Fruit fly (Drosophila melanogaster): ENCODE measurements around the gene bves.
A peak's percentile ranks its signal among the peaks of the same experiment; 100 is the strongest.

The bves gene

dm6 chrX:21106269-21106668, 52.5 kb downstream of the bves start, which contains the start of gene CG1503:
Gene CG1503, minus strand, starts transcription at chrX:21106369.
- no peak for TF ChIP-seq achi (GFP tag; optimal IDR thresholded peaks at IDR 0.05)
- TF ChIP-seq CG3919 (GFP tag; optimal IDR thresholded peaks at IDR 0.05) = no peak
- no peak for TF ChIP-seq CG15336 (GFP tag; IDR thresholded peaks at IDR 0.05)
- TF ChIP-seq Hr38 (GFP tag; optimal IDR thresholded peaks at IDR 0.05) = no peak
- no peak for TF ChIP-seq Ets96B (tag; optimal IDR thresholded peaks at IDR 0.05)
- no peak for TF ChIP-seq CG34406 (GFP tag; optimal IDR thresholded peaks at IDR 0.05)
- TF ChIP-seq CG4318 (GFP tag; optimal IDR thresholded peaks at IDR 0.05) = no peak
- no peak for TF ChIP-seq CG10631 (GFP tag; optimal IDR thresholded peaks at IDR 0.05)
- no peak for TF ChIP-seq salr (GFP tag; optimal IDR thresholded peaks at IDR 0.05)
- TF ChIP-seq Eip78C (GFP tag) = no peak
- TF ChIP-seq eg (GFP tag; IDR thresholded peaks at IDR 0.05) = no peak
- no peak for TF ChIP-seq CG8319 (GFP tag; optimal IDR thresholded peaks at IDR 0.05)
- TF ChIP-seq CG6854 (GFP tag; optimal IDR thresholded peaks at IDR 0.05) = no peak
- no peak for TF ChIP-seq cyc (GFP tag; optimal IDR thresholded peaks at IDR 0.05)
- no peak for TF ChIP-seq pdm3 (GFP tag; optimal IDR thresholded peaks at IDR 0.05)
- no peak for TF ChIP-seq svp (GFP tag)
- no peak for TF ChIP-seq Hr4 (GFP tag; optimal IDR thresholded peaks at IDR 0.05)

- TF ChIP-seq ss (GFP tag; optimal IDR thresholded peaks at IDR 0.05) = no peak
- TF ChIP-seq OdsH (GFP tag; optimal IDR thresholded peaks at IDR 0.05) = no peak
- no peak for TF ChIP-seq Ets21C (GFP tag; optimal IDR thresholded peaks at IDR 0.05)
- peak; percentile 11 for TF ChIP-seq lz (GFP tag; optimal IDR thresholded peaks at IDR 0.05)
- peak; percentile 92 for TF ChIP-seq Sox14 (GFP tag; optimal IDR thresholded peaks at IDR 0.05)
- TF ChIP-seq CG11902 (GFP tag; optimal IDR thresholded peaks at IDR 0.05) = peak; percentile 10
- peak; percentile 32 for TF ChIP-seq CG31627 (GFP tag; optimal IDR thresholded peaks at IDR 0.05)
- peak; percentile 28 for TF ChIP-seq topi (GFP tag; optimal IDR thresholded peaks at IDR 0.05)
- no peak for TF ChIP-seq Sox15 (GFP tag; optimal IDR thresholded peaks at IDR 0.05)
- peak; percentile 17 for TF ChIP-seq Hr39 (GFP tag; optimal IDR thresholded peaks at IDR 0.05)
- TF ChIP-seq Eip75B (GFP tag; optimal IDR thresholded peaks at IDR 0.05) = peak; percentile 12
- no peak for TF ChIP-seq CG15336 (GFP tag; IDR thresholded peaks at IDR 0.05)
- no peak for TF ChIP-seq Lpt (GFP tag; optimal IDR thresholded peaks at IDR 0.05)
- peak; percentile 85 for TF ChIP-seq achi (GFP tag; optimal IDR thresholded peaks at IDR 0.05)
- peak; percentile 46 for TF ChIP-seq Eip78C (GFP tag)
- peak; percentile 33 for TF ChIP-seq svp (GFP tag)
- no peak for TF ChIP-seq Hr38 (GFP tag; optimal IDR thresholded peaks at IDR 0.05)
- TF ChIP-seq esn (GFP tag; optimal IDR thresholded peaks at IDR 0.05) = peak; percentile 17
- TF ChIP-seq acj6 (GFP tag; optimal IDR thresholded peaks at IDR 0.05) = no peak
- peak; percentile 11 for TF ChIP-seq cyc (GFP tag; optimal IDR thresholded peaks at IDR 0.05)
- TF ChIP-seq CG3032 (tag; optimal IDR thresholded peaks at IDR 0.05) = no peak
Observed at dm6 chrX:21116864-21117464, 63.2 kb downstream of the bves start, which contains the start of the genes unc and CG15445. Gene unc, minus strand, starts transcription at chrX:21116914. Gene CG15445, plus strand, starts transcription at chrX:21117159.

DNA sequence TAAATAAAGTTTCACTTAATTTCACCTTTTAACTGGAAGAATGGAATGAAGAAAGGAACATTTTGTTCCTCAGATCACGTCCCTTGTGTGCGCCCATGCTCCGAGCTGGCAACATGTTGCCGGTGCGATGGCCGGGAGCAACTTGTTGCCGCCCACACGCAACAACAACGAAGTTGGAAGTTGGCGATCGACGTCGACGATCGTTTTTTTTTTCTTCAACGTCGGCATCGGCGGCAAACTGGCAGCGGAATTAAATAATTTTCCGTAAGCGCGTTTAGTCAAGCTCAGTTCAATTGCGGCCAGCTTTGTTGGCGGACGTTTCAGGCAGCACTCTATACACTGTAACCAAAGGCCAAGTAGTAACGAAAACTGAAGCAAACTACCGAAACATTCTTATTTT, 69.7 kb downstream of the bves start, which contains the start of gene ldd:
Gene ldd (plus strand): TSS at position 136 of the 400 bp plus-strand sequence.
- 0 out of 3 replicates have a peak, but pooled peaks have one; percentile 19 for TF ChIP-seq eg (GFP tag; IDR thresholded peaks at IDR 0.05)
- TF ChIP-seq Gug (GFP tag; IDR thresholded peaks at IDR 0.05) = no peak
- TF ChIP-seq Hr39 (GFP tag; optimal IDR thresholded peaks at IDR 0.05) = no peak
- peak; percentile 77 for TF ChIP-seq CG1621 (tag; optimal IDR thresholded peaks at IDR 0.05)

DNA sequence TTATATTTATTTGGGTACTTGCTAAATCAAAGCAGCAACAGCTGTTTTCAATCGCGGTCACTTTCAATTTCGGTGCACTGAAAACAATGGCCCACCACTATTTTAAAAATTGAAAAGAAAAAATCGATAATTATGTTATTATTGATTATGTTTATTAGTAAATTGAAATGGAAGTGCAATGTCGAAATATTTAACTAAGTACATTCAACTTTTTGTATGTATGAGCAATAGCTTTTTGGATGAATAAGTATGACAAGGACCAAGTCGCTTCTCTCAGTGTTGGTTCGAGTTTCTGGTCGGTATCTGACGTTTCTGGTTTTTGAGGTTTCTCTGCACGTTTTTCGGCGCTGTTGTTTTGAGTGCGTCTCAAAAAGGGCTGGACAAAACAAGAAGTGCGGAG, 70.4 kb downstream of the bves start:
- TF ChIP-seq net (GFP tag; optimal IDR thresholded peaks at IDR 0.05) = peak; percentile 80
- peak; percentile 94 for TF ChIP-seq Eip78C (GFP tag)
- TF ChIP-seq Ets96B (tag; optimal IDR thresholded peaks at IDR 0.05) = peak; percentile 62
- TF ChIP-seq CG31627 (GFP tag; optimal IDR thresholded peaks at IDR 0.05) = peak; percentile 83
- peak; percentile 83 for TF ChIP-seq pdm3 (GFP tag; optimal IDR thresholded peaks at IDR 0.05)
- TF ChIP-seq fd59A (GFP tag; optimal IDR thresholded peaks at IDR 0.05) = peak; percentile 64
- TF ChIP-seq Eip75B (GFP tag; optimal IDR thresholded peaks at IDR 0.05) = peak; percentile 81
- peak; percentile 30 for TF ChIP-seq CG1621 (tag; optimal IDR thresholded peaks at IDR 0.05)
- TF ChIP-seq vri (GFP tag; optimal IDR thresholded peaks at IDR 0.05) = peak; percentile 76
- TF ChIP-seq esn (GFP tag; optimal IDR thresholded peaks at IDR 0.05) = peak; percentile 91
- TF ChIP-seq CG7368 (GFP tag; optimal IDR thresholded peaks at IDR 0.05) = peak; percentile 81
- TF ChIP-seq salr (GFP tag; optimal IDR thresholded peaks at IDR 0.05) = peak; percentile 1 to 23
- TF ChIP-seq CG10631 (GFP tag; optimal IDR thresholded peaks at IDR 0.05) = peak; percentile 77
- peak; percentile 81 for TF ChIP-seq Hr39 (GFP tag; optimal IDR thresholded peaks at IDR 0.05)
- peak; percentile 86 for TF ChIP-seq Met (GFP tag; optimal IDR thresholded peaks at IDR 0.05)
- TF ChIP-seq svp (GFP tag) = peak; percentile 94
- peak; percentile 19; the same call in 1 of the 2 replicates for TF ChIP-seq CG11294 (GFP tag; IDR thresholded peaks at IDR 0.05)
- TF ChIP-seq CG11762 (GFP tag; optimal IDR thresholded peaks at IDR 0.05; ENCODE audit: insufficient read depth) = peak; percentile 72
- TF ChIP-seq Lpt (GFP tag; optimal IDR thresholded peaks at IDR 0.05) = peak; percentile 52
- TF ChIP-seq Sox14 (GFP tag; optimal IDR thresholded peaks at IDR 0.05) = peak; percentile 72
- TF ChIP-seq cyc (GFP tag; optimal IDR thresholded peaks at IDR 0.05) = peak; percentile 82
- TF ChIP-seq achi (GFP tag; optimal IDR thresholded peaks at IDR 0.05) = peak; percentile 82
- TF ChIP-seq ss (GFP tag; optimal IDR thresholded peaks at IDR 0.05) = peak; percentile 22 to 72
- TF ChIP-seq CG6808 (GFP tag; optimal IDR thresholded peaks at IDR 0.05) = peak; percentile 61
- TF ChIP-seq OdsH (GFP tag; optimal IDR thresholded peaks at IDR 0.05) = peak; percentile 86
- TF ChIP-seq CG8119 (GFP tag; IDR thresholded peaks at IDR 0.05) = peak; percentile 74

Measured in whole organism, prepupa.